Worm (Caenorhabditis elegans) whole organism, midembryonic: Measurements from ENCODE around the gene srg-15.

Experiments used
- T22C8.4 ChIP-seq: fragments of 200-800 bp; sonication (Bioruptor generic); IDR thresholded peaks from 2 replicates; pipeline ENCODE4 v1.3.6; 2022; ENCODE audit warnings: missing genetic modification characterization, missing compliant biosample characterization
- cog-1 ChIP-seq: sonication (generic microtip); optimal IDR thresholded peaks from 2 replicates; lab custom pipeline; 2016; ENCODE audit warnings: missing genetic modification characterization, missing compliant biosample characterization
- flt-1 ChIP-seq: fragments of 200-800 bp; sonication (Bioruptor generic); IDR thresholded peaks from 2 replicates; pipeline ENCODE4 v1.3.6; 2022; ENCODE audit warnings: missing genetic modification characterization, missing compliant biosample characterization
- klf-2 ChIP-seq: fragments of 200-800 bp; sonication (Bioruptor generic); conservative IDR thresholded peaks from 2 replicates; pipeline ENCODE4 v1.3.6; 2022; ENCODE audit warnings: missing genetic modification reagents, missing genetic modification characterization, missing compliant biosample characterization
- med-1 ChIP-seq: sonication (generic microtip); optimal IDR thresholded peaks from 2 replicates; lab custom pipeline; 2017; ENCODE audit warnings: missing genetic modification characterization, mild to moderate bottlenecking, missing compliant biosample characterization, antibody characterized with exemption, missing genetic modification reagents; ENCODE audit not compliant: insufficient read depth
- ref-1 ChIP-seq: fragments of 200-800 bp; sonication (Bioruptor generic); conservative IDR thresholded peaks from 2 replicates; pipeline ENCODE4 v1.3.6; 2022; ENCODE audit warnings: missing genetic modification reagents, missing genetic modification characterization, missing compliant biosample characterization
- tab-1 ChIP-seq: fragments of 200-800 bp; sonication (Bioruptor generic); IDR thresholded peaks from 2 replicates; pipeline ENCODE4 v1.3.6; 2022; ENCODE audit warnings: missing genetic modification characterization, missing compliant biosample characterization
- ztf-23 ChIP-seq: fragments of 200-800 bp; sonication (Bioruptor generic); IDR thresholded peaks from 2 replicates; pipeline ENCODE4 v1.3.6; 2022; ENCODE audit warnings: missing genetic modification reagents, missing genetic modification characterization, missing compliant biosample characterization
- ztf-29 ChIP-seq: fragments of 200-800 bp; sonication (Bioruptor generic); IDR thresholded peaks from 2 replicates; pipeline ENCODE4 v1.3.6; 2022; ENCODE audit warnings: missing genetic modification reagents, missing genetic modification characterization, missing compliant biosample characterization

Gene srg-15

ce11 chrII:8675369-8675768 is 34.8 kb downstream of the srg-15 start:
- TF ChIP-seq tab-1 (no peak), T22C8.4 (GFP tag; lab: Robert Waterston, UW) (no peak), cog-1 (tag; lab: Kevin White, UChicago) (no peak), flt-1 (no peak), med-1 (GFP tag; lab: Kevin White, UChicago) (no peak), ztf-23 (GFP tag; lab: Robert Waterston, UW) (no peak), klf-2 (GFP tag; lab: Robert Waterston, UW) (no peak), ztf-29 (GFP tag; lab: Robert Waterston, UW) (no peak), ref-1 (GFP tag; lab: Robert Waterston, UW) (no peak)

- no peak for TF ChIP-seq ref-1 (GFP tag; lab: Robert Waterston, UW)
- TF ChIP-seq flt-1 = no peak
- no peak for TF ChIP-seq med-1 (GFP tag; lab: Kevin White, UChicago)
- no peak for TF ChIP-seq ztf-23 (GFP tag; lab: Robert Waterston, UW)
- TF ChIP-seq cog-1 (tag; lab: Kevin White, UChicago) = no peak
- TF ChIP-seq klf-2 (GFP tag; lab: Robert Waterston, UW) = no peak
- TF ChIP-seq ztf-29 (GFP tag; lab: Robert Waterston, UW) = no peak
- TF ChIP-seq T22C8.4 (GFP tag; lab: Robert Waterston, UW) = no peak
- TF ChIP-seq tab-1 = no peak
These were observed 39.4 kb downstream of the srg-15 start for ce11 chrII:8670835-8671234.

- TF ChIP-seq ref-1 (GFP tag; lab: Robert Waterston, UW) (no peak), ztf-23 (GFP tag; lab: Robert Waterston, UW) (no peak), T22C8.4 (GFP tag; lab: Robert Waterston, UW) (no peak)
These were observed 41.3 kb downstream of the srg-15 start for ce11 chrII:8668871-8669270.

- TF ChIP-seq ztf-23 (GFP tag; lab: Robert Waterston, UW) (no peak), cog-1 (tag; lab: Kevin White, UChicago) (no peak), ztf-29 (GFP tag; lab: Robert Waterston, UW) (no peak), klf-2 (GFP tag; lab: Robert Waterston, UW) (no peak), T22C8.4 (GFP tag; lab: Robert Waterston, UW) (no peak), ref-1 (GFP tag; lab: Robert Waterston, UW) (no peak), flt-1 (no peak), med-1 (GFP tag; lab: Kevin White, UChicago) (no peak), tab-1 (no peak)
These were observed 45.7 kb downstream of the srg-15 start, which contains the start of gene etc-1 for ce11 chrII:8664533-8664932. Gene etc-1, plus strand, starts transcription at chrII:8664833.

DNA sequence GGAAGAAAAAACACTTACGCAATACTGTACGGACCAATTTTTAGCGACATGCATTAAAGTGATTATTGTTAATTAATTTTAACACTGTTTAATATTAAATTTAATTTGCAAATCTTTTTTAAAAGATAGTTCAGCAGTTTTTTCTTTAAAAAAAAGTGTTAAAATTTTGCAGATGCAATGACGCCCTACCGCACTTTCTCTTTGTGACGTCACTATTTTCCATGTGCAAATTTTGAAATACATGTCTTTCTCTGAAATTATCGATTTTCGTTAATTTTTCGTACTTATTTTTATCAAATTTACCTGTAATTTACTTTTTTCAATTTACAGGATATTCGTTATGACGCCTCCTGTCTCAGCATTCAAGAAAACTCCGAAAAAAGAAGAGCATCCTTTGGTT is 48.7 kb downstream of the srg-15 start, which contains the start of the genes piga-1 and eif-2Bepsilon:
TSS of gene piga-1 (minus strand) at position 174 of the 400 bp plus-strand sequence.
TSS of gene eif-2Bepsilon (plus strand) at position 331 of the 400 bp plus-strand sequence.
- no peak for TF ChIP-seq T22C8.4 (GFP tag; lab: Robert Waterston, UW)
- TF ChIP-seq cog-1 (tag; lab: Kevin White, UChicago) = no peak
- TF ChIP-seq ztf-29 (GFP tag; lab: Robert Waterston, UW) = no peak
- TF ChIP-seq tab-1 = no peak
- no peak for TF ChIP-seq ztf-23 (GFP tag; lab: Robert Waterston, UW)
- TF ChIP-seq med-1 (GFP tag; lab: Kevin White, UChicago) = no peak
- no peak for TF ChIP-seq ref-1 (GFP tag; lab: Robert Waterston, UW)
- TF ChIP-seq flt-1 = no peak
- no peak for TF ChIP-seq klf-2 (GFP tag; lab: Robert Waterston, UW)

ce11 chrII:8658835-8659234 is 51.4 kb downstream of the srg-15 start, which contains the start of gene atg-10:
Gene atg-10, plus strand, starts transcription at chrII:8659135.
- TF ChIP-seq ztf-29 (GFP tag; lab: Robert Waterston, UW) (no peak), T22C8.4 (GFP tag; lab: Robert Waterston, UW) (no peak), med-1 (GFP tag; lab: Kevin White, UChicago) (no peak), klf-2 (GFP tag; lab: Robert Waterston, UW) (no peak)
